Worm (Caenorhabditis elegans) whole organism, midembryonic: ENCODE measurements around the gene srx-1.

ENCODE experiments used
- cog-1 ChIP-seq: sonication (generic microtip); optimal IDR thresholded peaks from 2 replicates; lab custom pipeline; 2016; ENCODE audit warnings: missing genetic modification characterization, missing compliant biosample characterization
- flt-1 ChIP-seq: fragments of 200-800 bp; sonication (Bioruptor generic); IDR thresholded peaks from 2 replicates; pipeline ENCODE4 v1.3.6; 2022; ENCODE audit warnings: missing genetic modification characterization, missing compliant biosample characterization
- klf-2 ChIP-seq: fragments of 200-800 bp; sonication (Bioruptor generic); conservative IDR thresholded peaks from 2 replicates; pipeline ENCODE4 v1.3.6; 2022; ENCODE audit warnings: missing genetic modification reagents, missing genetic modification characterization, missing compliant biosample characterization

ce11 chrV:8977895-8978294 is 25.6 kb upstream of the srx-1 start:
- TF ChIP-seq flt-1 (GFP tag; lab: Robert Waterston, UW) (no peak), cog-1 (tag; lab: Kevin White, UChicago) (no peak), klf-2 (GFP tag; lab: Robert Waterston, UW) (no peak)
